Worm (Caenorhabditis elegans): ENCODE data around the gene gst-37.

DNA sequence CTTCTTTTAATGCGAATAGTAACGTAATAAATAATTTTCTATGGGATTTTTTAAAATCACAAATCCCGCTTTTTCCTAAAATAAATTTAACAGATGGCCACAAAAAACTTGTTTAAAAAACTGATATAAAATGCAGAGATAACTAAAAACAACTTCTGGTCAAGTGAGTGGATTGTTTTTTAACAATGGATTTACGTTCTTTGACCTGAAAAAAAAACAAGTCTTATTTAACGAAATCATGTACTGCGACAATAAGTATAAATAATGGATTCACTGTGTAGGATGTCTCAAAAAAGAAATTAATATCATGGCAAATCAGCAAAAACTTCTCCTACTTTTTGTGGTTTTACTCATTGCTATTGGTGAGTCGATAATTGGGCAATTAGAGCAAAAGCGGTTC, 35.7 kb downstream of the gst-37 start, which contains the start of gene fipr-25:
- no peak for TF ChIP-seq unc-39 (tag; optimal IDR thresholded peaks at IDR 0.05)
- TF ChIP-seq elt-3 (tag; optimal IDR thresholded peaks at IDR 0.05), result no peak
- no peak for TF ChIP-seq nhr-6 (tag; optimal IDR thresholded peaks at IDR 0.05)
- no peak for TF ChIP-seq nhr-129 (tag; optimal IDR thresholded peaks at IDR 0.05)
